Fruit fly (Drosophila melanogaster) whole organism, embryonic: ENCODE data around the gene Kal1.

ENCODE experiments used
- Antp ChIP-seq: fragments of 200-800 bp; sonication (Bioruptor generic); optimal IDR thresholded peaks from 3 replicates; lab custom pipeline; 2016; ENCODE audit warnings: missing biosample characterization, missing genetic modification characterization
- Bdp1 ChIP-seq: fragments of 200-800 bp; sonication (Bioruptor generic); optimal IDR thresholded peaks from 3 replicates; lab custom pipeline; 2016; ENCODE audit warnings: missing biosample characterization, missing genetic modification characterization
- CG10209 ChIP-seq: fragments of 200-800 bp; sonication (Bioruptor generic); optimal IDR thresholded peaks from 3 replicates; lab custom pipeline; 2017; ENCODE audit warnings: missing biosample characterization, mild to moderate bottlenecking, missing genetic modification characterization, missing genetic modification reagents
- CG10321 ChIP-seq: fragments of 200-800 bp; sonication (Bioruptor generic); IDR thresholded peaks from 2 replicates; pipeline ENCODE4 v1.3.6; 2022; ENCODE audit warnings: missing biosample characterization, missing genetic modification characterization
- CG11093 ChIP-seq: fragments of 200-800 bp; sonication (Bioruptor generic); IDR thresholded peaks from 3 replicates; pipeline ENCODE4 v1.3.6; 2022; ENCODE audit warnings: missing biosample characterization, missing genetic modification characterization
- CG11247 ChIP-seq: fragments of 200-800 bp; sonication (Bioruptor generic); IDR thresholded peaks from 2 replicates; pipeline ENCODE4 v1.3.6; 2022; ENCODE audit warnings: missing biosample characterization, missing genetic modification characterization
- CG11695 ChIP-seq: fragments of 200-800 bp; sonication (Bioruptor generic); IDR thresholded peaks from 3 replicates; pipeline ENCODE4 v1.3.6; 2022; ENCODE audit warnings: missing biosample characterization, missing genetic modification characterization
- CG11723 ChIP-seq: fragments of 200-800 bp; sonication (Bioruptor generic); optimal IDR thresholded peaks from 2 replicates; lab custom pipeline; 2017; ENCODE audit warnings: missing biosample characterization, mild to moderate bottlenecking, missing genetic modification characterization
- CG13123 ChIP-seq: fragments of 200-800 bp; sonication (Bioruptor generic); optimal IDR thresholded peaks from 2 replicates; lab custom pipeline; 2016; ENCODE audit warnings: missing biosample characterization, missing genetic modification characterization
- CG13894 ChIP-seq: fragments of 200-800 bp; sonication (Bioruptor generic); optimal IDR thresholded peaks from 3 replicates; lab custom pipeline; 2018; ENCODE audit warnings: missing biosample characterization, mild to moderate bottlenecking, missing genetic modification characterization, moderate library complexity
- CG14965 ChIP-seq: fragments of 200-800 bp; sonication (Bioruptor generic); optimal IDR thresholded peaks from 2 replicates; lab custom pipeline; 2016; ENCODE audit warnings: missing biosample characterization, missing genetic modification characterization, borderline replicate concordance
- CG3995 ChIP-seq: fragments of 200-800 bp; sonication (Bioruptor generic); optimal IDR thresholded peaks from 3 replicates; lab custom pipeline; 2016; ENCODE audit warnings: missing biosample characterization, missing genetic modification characterization
- CG4820 ChIP-seq: fragments of 200-800 bp; sonication (Bioruptor generic); optimal IDR thresholded peaks from 3 replicates; lab custom pipeline; 2016; ENCODE audit warnings: missing biosample characterization, missing genetic modification characterization
- CG6791 ChIP-seq: fragments of 200-800 bp; sonication (Bioruptor generic); IDR thresholded peaks from 3 replicates; pipeline ENCODE4 v1.3.6; 2022; ENCODE audit warnings: missing biosample characterization, missing genetic modification characterization; ENCODE audit not compliant: partially characterized antibody
- CG8281 ChIP-seq: fragments of 200-800 bp; sonication (Bioruptor generic); optimal IDR thresholded peaks from 2 replicates; lab custom pipeline; 2018; ENCODE audit warnings: missing biosample characterization, mild to moderate bottlenecking, missing genetic modification characterization, moderate library complexity
- CG9876 ChIP-seq: fragments of 200-800 bp; sonication (Bioruptor generic); optimal IDR thresholded peaks from 2 replicates; lab custom pipeline; 2016; ENCODE audit warnings: missing biosample characterization, missing genetic modification characterization
- CHES-1-like ChIP-seq: fragments of 200-800 bp; sonication (Bioruptor generic); optimal IDR thresholded peaks from 2 replicates; lab custom pipeline; 2016; ENCODE audit warnings: missing biosample characterization, missing genetic modification characterization
- Ets65A ChIP-seq: fragments of 200-800 bp; sonication (Bioruptor generic); peaks from one replicate; lab custom pipeline; 2016; ENCODE audit warnings: missing biosample characterization, missing genetic modification characterization
- Hand ChIP-seq: fragments of 200-800 bp; sonication (Bioruptor generic); optimal IDR thresholded peaks from 2 replicates; lab custom pipeline; 2017; ENCODE audit warnings: mild to moderate bottlenecking, missing biosample characterization, missing genetic modification reagents, missing genetic modification characterization
- Hr51 ChIP-seq, 2 experiments: fragments of 200-800 bp; sonication (Bioruptor generic); optimal IDR thresholded peaks; 2 replicates in 1 of 2; 3 replicates in 1 of 2; lab custom pipeline; 2016 to 2018; ENCODE audit warnings: missing biosample characterization in 2 of 2, missing genetic modification characterization in 2 of 2, mild to moderate bottlenecking in 1 of 2, moderate library complexity in 1 of 2
- Opbp ChIP-seq: fragments of 200-800 bp; sonication (Bioruptor generic); IDR thresholded peaks from 3 replicates; pipeline ENCODE4 v1.3.6; 2022; ENCODE audit warnings: missing biosample characterization, missing genetic modification characterization; ENCODE audit not compliant: partially characterized antibody
- Scr ChIP-seq: fragments of 200-800 bp; sonication (Bioruptor generic); IDR thresholded peaks from 2 replicates; pipeline ENCODE4 v1.3.6; 2022; ENCODE audit warnings: missing biosample characterization, missing genetic modification characterization; ENCODE audit not compliant: partially characterized antibody
- Stat92E ChIP-seq, 3 experiments: fragments of >200 bp in 2 of 3; fragments of 200-800 bp in 1 of 3; sonication (Bioruptor generic) in 1 of 3; optimal IDR thresholded peaks; 2 replicates each; lab custom pipeline; 2017 to 2019; ENCODE audit warnings: missing biosample characterization in 3 of 3, missing genetic modification characterization in 3 of 3, mild to moderate bottlenecking in 1 of 3, moderate library complexity in 1 of 3
- corto ChIP-seq: fragments of 200-800 bp; sonication (Bioruptor generic); optimal IDR thresholded peaks from 2 replicates; lab custom pipeline; 2016; ENCODE audit warnings: missing biosample characterization, mild to moderate bottlenecking, missing genetic modification characterization, moderate library complexity
- crc ChIP-seq: fragments of 200-800 bp; sonication (Bioruptor generic); optimal IDR thresholded peaks from 2 replicates; lab custom pipeline; 2016; ENCODE audit warnings: missing biosample characterization, missing genetic modification characterization
- exex ChIP-seq: fragments of 200-800 bp; sonication (Bioruptor generic); optimal IDR thresholded peaks from 4 replicates; lab custom pipeline; 2018; ENCODE audit warnings: missing biosample characterization, mild to moderate bottlenecking, missing genetic modification characterization, moderate library complexity
- eyg ChIP-seq: fragments of 200-800 bp; sonication (Bioruptor generic); optimal IDR thresholded peaks from 3 replicates; lab custom pipeline; 2016; ENCODE audit warnings: missing biosample characterization, missing genetic modification characterization
- fd102C ChIP-seq: fragments of 200-800 bp; sonication (Bioruptor generic); optimal IDR thresholded peaks from 2 replicates; lab custom pipeline; 2018; ENCODE audit warnings: missing biosample characterization, mild to moderate bottlenecking, missing genetic modification characterization, moderate library complexity
- lab ChIP-seq: fragments of 200-800 bp; sonication (Bioruptor generic); optimal IDR thresholded peaks from 3 replicates; lab custom pipeline; 2017; ENCODE audit warnings: missing biosample characterization, missing genetic modification characterization, mild to moderate bottlenecking, moderate library complexity, missing genetic modification reagents
- maf-S ChIP-seq: fragments of 200-800 bp; sonication (Bioruptor generic); optimal IDR thresholded peaks from 2 replicates; lab custom pipeline; 2016; ENCODE audit warnings: missing biosample characterization, missing genetic modification characterization
- nerfin-2 ChIP-seq: fragments of 200-800 bp; sonication (Bioruptor generic); IDR thresholded peaks from 2 replicates; pipeline ENCODE4 v1.3.6; 2022; ENCODE audit warnings: missing biosample characterization, missing genetic modification characterization; ENCODE audit not compliant: partially characterized antibody
- otp ChIP-seq: fragments of 200-800 bp; sonication (Bioruptor generic); IDR thresholded peaks from 3 replicates; pipeline ENCODE4, ENCODE4 v1.3.6; 2022; ENCODE audit warnings: missing biosample characterization, missing genetic modification characterization
- pros ChIP-seq: fragments of 200-800 bp; sonication (Bioruptor generic); optimal IDR thresholded peaks from 3 replicates; lab custom pipeline; 2019; ENCODE audit warnings: missing biosample characterization, mild to moderate bottlenecking, missing genetic modification characterization, moderate library complexity
- pzg ChIP-seq: fragments of 200-800 bp; sonication (Bioruptor generic); optimal IDR thresholded peaks from 3 replicates; lab custom pipeline; 2018; ENCODE audit warnings: missing biosample characterization, mild to moderate bottlenecking, missing genetic modification characterization, moderate library complexity
- scrt ChIP-seq: fragments of 200-800 bp; sonication (Bioruptor generic); optimal IDR thresholded peaks from 2 replicates; lab custom pipeline; 2018; ENCODE audit warnings: missing biosample characterization, mild to moderate bottlenecking, missing genetic modification characterization, moderate library complexity
- slbo ChIP-seq: fragments of 200-800 bp; sonication (Bioruptor generic); IDR thresholded peaks from 2 replicates; pipeline ENCODE4 v1.3.6; 2022; ENCODE audit warnings: missing biosample characterization, missing genetic modification characterization
- sr ChIP-seq: fragments of 200-800 bp; sonication (Bioruptor generic); IDR thresholded peaks from 3 replicates; pipeline ENCODE4 v1.3.6; 2022; ENCODE audit warnings: missing biosample characterization, missing genetic modification characterization
- tll ChIP-seq, 2 experiments: fragments of 200-800 bp in 1 of 2; fragments of >200 bp in 1 of 2; sonication (Bioruptor generic) in 1 of 2; optimal IDR thresholded peaks; 2 replicates each; lab custom pipeline; 2017 to 2019; ENCODE audit warnings: missing biosample characterization in 2 of 2, missing genetic modification characterization in 2 of 2, mild to moderate bottlenecking in 1 of 2, moderate library complexity in 1 of 2
- zen ChIP-seq: fragments of 200-800 bp; sonication (Bioruptor generic); optimal IDR thresholded peaks from 3 replicates; lab custom pipeline; 2018; ENCODE audit warnings: missing biosample characterization, mild to moderate bottlenecking, missing genetic modification characterization, moderate library complexity
- zen2 ChIP-seq: fragments of 200-800 bp; sonication (Bioruptor generic); IDR thresholded peaks from 3 replicates; pipeline ENCODE4 v1.3.6; 2022; ENCODE audit warnings: missing biosample characterization, missing genetic modification characterization; ENCODE audit not compliant: partially characterized antibody

The Kal1 gene

dm6 chr3R:24163556-24164022 is 22.4 kb downstream of the Kal1 start, which contains the start of gene Apc2 (continued):
- TF ChIP-seq Scr (GFP tag; lab: Robert Waterston, UW): peak; percentile 74
- TF ChIP-seq pros (GFP tag; lab: Kevin White, UChicago): no peak
- no peak for TF ChIP-seq fd102C (GFP tag; lab: Kevin White, UChicago)
- TF ChIP-seq CG14965: no peak
- peak; percentile 6 for TF ChIP-seq CG4820 (GFP tag; lab: Kevin White, UChicago)
- TF ChIP-seq exex (tag; lab: Kevin White, UChicago): no peak
- TF ChIP-seq Opbp (GFP tag; lab: Robert Waterston, UW): no peak
- TF ChIP-seq CG6791: no peak
- peak in 1 of 3 experiments; percentile 24 for TF ChIP-seq Stat92E (GFP tag; optimal IDR thresholded peaks at IDR 0.05; lab: Kevin White, UChicago)
- peak; percentile 18; the same call in 1 of the 3 replicates for TF ChIP-seq zen2
- TF ChIP-seq CG3995 (GFP tag; lab: Kevin White, UChicago): peak; percentile 60
- TF ChIP-seq corto (GFP tag; lab: Kevin White, UChicago): no peak
- TF ChIP-seq zen (tag; lab: Kevin White, UChicago): peak; percentile 57
- peak; percentile 82 for TF ChIP-seq slbo (GFP tag; lab: Robert Waterston, UW)
- TF ChIP-seq CG9876 (GFP tag; lab: Kevin White, UChicago): no peak
- no peak for TF ChIP-seq nerfin-2 (GFP tag; lab: Robert Waterston, UW)
- TF ChIP-seq CG11247: 0 out of 2 replicates have a peak, but pooled peaks have one; percentile 21
- TF ChIP-seq otp (GFP tag; lab: Robert Waterston, UW): no peak
- TF ChIP-seq maf-S: no peak
- TF ChIP-seq crc: no peak
- TF ChIP-seq scrt (GFP tag; lab: Kevin White, UChicago): peak; percentile 36
- no peak for TF ChIP-seq Hand (GFP tag; lab: Kevin White, UChicago)
- TF ChIP-seq Antp (GFP tag; lab: Kevin White, UChicago): no peak
- no peak for TF ChIP-seq CG8281
- no peak for TF ChIP-seq eyg (GFP tag; lab: Kevin White, UChicago)
- TF ChIP-seq CG11093: peak; percentile 37; the same call in 1 of the 3 replicates
- TF ChIP-seq CG10209: peak; percentile 51
- TF ChIP-seq CG11723 (GFP tag; lab: Kevin White, UChicago): peak; percentile 2
- TF ChIP-seq pzg (GFP tag; lab: Kevin White, UChicago): peak; percentile 21
- TF ChIP-seq Hr51 (GFP tag; optimal IDR thresholded peaks at IDR 0.05; lab: Kevin White, UChicago): peak; percentile 3 to 65
- no peak for TF ChIP-seq sr
- TF ChIP-seq tll (GFP tag; optimal IDR thresholded peaks at IDR 0.05; lab: Kevin White, UChicago): no peak
- 0 out of 2 replicates have a peak, but pooled peaks have one; percentile 21 for TF ChIP-seq CG10321 (GFP tag; lab: Robert Waterston, UW)
- no peak for TF ChIP-seq CG11695
- TF ChIP-seq Bdp1 (GFP tag; lab: Kevin White, UChicago): peak; percentile 14
- TF ChIP-seq CHES-1-like (GFP tag; lab: Kevin White, UChicago): no peak
- TF ChIP-seq CG13894 (tag; lab: Kevin White, UChicago): peak; percentile 52
- TF ChIP-seq CG13123: no peak
- TF ChIP-seq Ets65A: peak; percentile 79
- peak; percentile 71 for TF ChIP-seq lab (GFP tag; lab: Kevin White, UChicago)
